Worm (Caenorhabditis elegans) whole organism, L4/young adult: ENCODE measurements around the gene C09B8.8.
A peak's percentile ranks its signal among the peaks of the same experiment; 100 is the strongest.

Experiments used
- W03F9.2 ChIP-seq: fragments of 150-350 bp; optimal IDR thresholded peaks from 2 replicates; lab custom pipeline; 2014; ENCODE audit warnings: missing biosample characterization, missing genetic modification characterization
- dao-5 ChIP-seq: sonication (generic microtip); optimal IDR thresholded peaks from 2 replicates; lab custom pipeline; 2016; ENCODE audit warnings: missing genotype, missing genetic modification characterization, moderate library complexity, missing compliant biosample characterization
- him-1 ChIP-seq: sonication (generic microtip); optimal IDR thresholded peaks from 2 replicates; lab custom pipeline; 2016; ENCODE audit warnings: missing genotype, missing genetic modification reagents, missing genetic modification characterization, missing compliant biosample characterization

The C09B8.8 gene

ce11 chrX:6015096-6015495 is at the start of gene C09B8.8:
TSS of gene C09B8.8 (plus strand) at chrX:6015492.
- TF ChIP-seq him-1 (tag; lab: Kevin White, UChicago) = no peak
- TF ChIP-seq dao-5 (tag; lab: Kevin White, UChicago) = no peak
- no peak for TF ChIP-seq W03F9.2

ce11 chrX:5972212-5972611 is 43.1 kb upstream of the C09B8.8 start:
- TF ChIP-seq him-1 (tag; lab: Kevin White, UChicago) (no peak), W03F9.2 (no peak), dao-5 (tag; lab: Kevin White, UChicago) (no peak)

ce11 chrX:5975228-5975627 is 40.1 kb upstream of the C09B8.8 start:
- TF ChIP-seq dao-5 (tag; lab: Kevin White, UChicago) (no peak), him-1 (tag; lab: Kevin White, UChicago) (no peak), W03F9.2 (no peak)

- TF ChIP-seq dao-5 (tag; lab: Kevin White, UChicago) (no peak), W03F9.2 (no peak), him-1 (tag; lab: Kevin White, UChicago) (no peak)
Measured at ce11 chrX:5975726-5976125, 39.6 kb upstream of the C09B8.8 start.

- TF ChIP-seq dao-5 (tag; lab: Kevin White, UChicago) (no peak), him-1 (tag; lab: Kevin White, UChicago) (peak; percentile 71)
Measured at ce11 chrX:5976206-5976960, 38.9 kb upstream of the C09B8.8 start.

- no peak for TF ChIP-seq W03F9.2
- no peak for TF ChIP-seq dao-5 (tag; lab: Kevin White, UChicago)
- TF ChIP-seq him-1 (tag; lab: Kevin White, UChicago) = no peak
Measured at ce11 chrX:5977754-5978153, 37.5 kb upstream of the C09B8.8 start, which contains the start of gene kin-2. TSS of gene kin-2 (minus strand) at chrX:5977854.

- peak; percentile 31 for TF ChIP-seq him-1 (tag; lab: Kevin White, UChicago)
- TF ChIP-seq dao-5 (tag; lab: Kevin White, UChicago) = no peak
Measured at ce11 chrX:5981698-5982097, 33.6 kb upstream of the C09B8.8 start.

- TF ChIP-seq him-1 (tag; lab: Kevin White, UChicago) (peak; percentile 20), W03F9.2 (no peak)
Measured at ce11 chrX:5982799-5983198, 32.5 kb upstream of the C09B8.8 start.

- TF ChIP-seq him-1 (tag; lab: Kevin White, UChicago) (no peak), W03F9.2 (no peak), dao-5 (tag; lab: Kevin White, UChicago) (no peak)
Measured at ce11 chrX:5983267-5983666, 32.0 kb upstream of the C09B8.8 start.

- no peak for TF ChIP-seq W03F9.2
- peak; percentile 76 for TF ChIP-seq him-1 (tag; lab: Kevin White, UChicago)
Measured at ce11 chrX:5984581-5985039, 30.7 kb upstream of the C09B8.8 start, which contains the start of gene klp-13. TSS of gene klp-13 (plus strand) at chrX:5984989.

ce11 chrX:5985720-5986119 is 29.6 kb upstream of the C09B8.8 start:
- TF ChIP-seq him-1 (tag; lab: Kevin White, UChicago) (no peak), dao-5 (tag; lab: Kevin White, UChicago) (no peak), W03F9.2 (no peak)

- TF ChIP-seq him-1 (tag; lab: Kevin White, UChicago) = no peak
- TF ChIP-seq dao-5 (tag; lab: Kevin White, UChicago) = no peak
- TF ChIP-seq W03F9.2 = no peak
Measured at ce11 chrX:5987910-5988309, 27.4 kb upstream of the C09B8.8 start.

ce11 chrX:5992770-5993169 is 22.5 kb upstream of the C09B8.8 start, which contains the start of gene F22F4.5:
TSS of gene F22F4.5 (minus strand) at chrX:5992870.
- TF ChIP-seq W03F9.2 (no peak), dao-5 (tag; lab: Kevin White, UChicago) (no peak), him-1 (tag; lab: Kevin White, UChicago) (no peak)

ce11 chrX:5994004-5994403 is 21.3 kb upstream of the C09B8.8 start:
- TF ChIP-seq W03F9.2 (no peak), him-1 (tag; lab: Kevin White, UChicago) (no peak), dao-5 (tag; lab: Kevin White, UChicago) (no peak)
